Worm (Caenorhabditis elegans) whole organism, mixed stage, embryonic: Measurements from ENCODE around the gene nspb-10.

ENCODE experiments used
- ceh-39 ChIP-seq: fragments of 150-350 bp; optimal IDR thresholded peaks from 2 replicates; lab custom pipeline; 2014; ENCODE audit warnings: missing biosample characterization, missing genetic modification characterization
- pha-4 ChIP-seq: fragments of 150-350 bp; optimal IDR thresholded peaks from 2 replicates; lab custom pipeline; 2018; ENCODE audit warnings: missing biosample characterization, missing genetic modification reagents, missing genetic modification characterization
- unc-62 ChIP-seq: fragments of 150-350 bp; optimal IDR thresholded peaks from 2 replicates; lab custom pipeline; 2014; ENCODE audit warnings: missing biosample characterization, missing genetic modification reagents, missing genetic modification characterization

- TF ChIP-seq unc-62 (GFP tag; lab: Kevin White, UChicago) = no peak
- TF ChIP-seq ceh-39 (tag; lab: Kevin White, UChicago) = no peak
- TF ChIP-seq pha-4 (tag; lab: Kevin White, UChicago) = no peak
These were observed 46.0 kb upstream of the nspb-10 start for ce11 chrII:14634042-14634441.
